Worm (Caenorhabditis elegans): ENCODE measurements around the gene zig-5.

- TF ChIP-seq ztf-29 (GFP tag; IDR thresholded peaks at IDR 0.05) (no peak), flt-1 (GFP tag; IDR thresholded peaks at IDR 0.05) (no peak), cog-1 (tag; optimal IDR thresholded peaks at IDR 0.05) (no peak), tab-1 (GFP tag; IDR thresholded peaks at IDR 0.05) (no peak), ref-1 (GFP tag; conservative IDR thresholded peaks at IDR 0.05) (no peak), med-1 (GFP tag; optimal IDR thresholded peaks at IDR 0.05; ENCODE audit: insufficient read depth) (no peak)
These were observed 13.7 kb upstream of the zig-5 start, which contains the start of gene W05B2.2 for ce11 chrIII:10967010-10967409.
